Fruit fly (Drosophila melanogaster) whole organism, embryonic: ENCODE data around the gene CG11672.

Experiments
- Atf-2 ChIP-seq: fragments of 200-800 bp; sonication (Bioruptor generic); optimal IDR thresholded peaks from 2 replicates; lab custom pipeline; 2016; ENCODE audit warnings: missing biosample characterization, missing genetic modification characterization
- CG10274 ChIP-seq: fragments of 200-800 bp; sonication (Bioruptor generic); optimal IDR thresholded peaks from 3 replicates; lab custom pipeline; 2017; ENCODE audit warnings: missing biosample characterization, mild to moderate bottlenecking, missing genetic modification characterization
- CG10654 ChIP-seq: fragments of 200-800 bp; sonication (Bioruptor generic); optimal IDR thresholded peaks from 2 replicates; lab custom pipeline; 2016; ENCODE audit warnings: missing biosample characterization, missing genetic modification characterization
- CG12104 ChIP-seq: fragments of 200-800 bp; sonication (Bioruptor generic); optimal IDR thresholded peaks from 3 replicates; lab custom pipeline; 2016; ENCODE audit warnings: missing biosample characterization, missing genetic modification characterization
- CG12236 ChIP-seq: fragments of 200-800 bp; sonication (Bioruptor generic); optimal IDR thresholded peaks from 2 replicates; lab custom pipeline; 2016; ENCODE audit warnings: missing biosample characterization, missing genetic modification characterization
- CG13424 ChIP-seq: fragments of 200-800 bp; sonication (Bioruptor generic); optimal IDR thresholded peaks from 2 replicates; lab custom pipeline; 2019; ENCODE audit warnings: missing biosample characterization, mild to moderate bottlenecking, missing genetic modification characterization, moderate library complexity
- CG15514 ChIP-seq: fragments of 200-800 bp; sonication (Bioruptor generic); optimal IDR thresholded peaks from 3 replicates; lab custom pipeline; 2017; ENCODE audit warnings: missing biosample characterization, missing genetic modification characterization, mild to moderate bottlenecking, moderate library complexity, missing genetic modification reagents
- CG17829 ChIP-seq: fragments of 200-800 bp; optimal IDR thresholded peaks from 2 replicates; lab custom pipeline; 2019; ENCODE audit warnings: missing biosample characterization, mild to moderate bottlenecking, missing genetic modification characterization, moderate library complexity
- CG2678 ChIP-seq: fragments of 200-800 bp; sonication (Bioruptor generic); optimal IDR thresholded peaks from 3 replicates; lab custom pipeline; 2019; ENCODE audit warnings: missing biosample characterization, mild to moderate bottlenecking, missing genetic modification characterization, moderate library complexity
- CG31388 ChIP-seq: fragments of 200-800 bp; sonication (Bioruptor generic); optimal IDR thresholded peaks from 2 replicates; lab custom pipeline; 2016; ENCODE audit warnings: missing biosample characterization, missing genetic modification characterization
- CG3163 ChIP-seq: fragments of 200-800 bp; sonication (Bioruptor generic); optimal IDR thresholded peaks from 3 replicates; lab custom pipeline; 2016; ENCODE audit warnings: missing biosample characterization, missing genetic modification characterization
- CG34376 ChIP-seq: fragments of 200-800 bp; sonication (Bioruptor generic); optimal IDR thresholded peaks from 2 replicates; lab custom pipeline; 2018; ENCODE audit warnings: missing biosample characterization, mild to moderate bottlenecking, missing genetic modification characterization
- CG5180 ChIP-seq: fragments of 200-800 bp; sonication (Bioruptor generic); optimal IDR thresholded peaks from 3 replicates; lab custom pipeline; 2017; ENCODE audit warnings: missing biosample characterization, missing genetic modification characterization, mild to moderate bottlenecking, moderate library complexity, missing genetic modification reagents
- CG6254 ChIP-seq: fragments of 200-800 bp; sonication (Bioruptor generic); optimal IDR thresholded peaks from 3 replicates; lab custom pipeline; 2017; ENCODE audit warnings: mild to moderate bottlenecking, missing biosample characterization, missing genetic modification reagents, missing genetic modification characterization
- CG9797 ChIP-seq: fragments of 200-800 bp; sonication (Bioruptor generic); optimal IDR thresholded peaks from 3 replicates; lab custom pipeline; 2018; ENCODE audit warnings: missing biosample characterization, mild to moderate bottlenecking, missing genetic modification characterization
- Doc3 ChIP-seq: fragments of 200-800 bp; sonication (Bioruptor generic); IDR thresholded peaks from 3 replicates; pipeline ENCODE4 v1.3.6; 2022; ENCODE audit warnings: missing biosample characterization, missing genetic modification characterization; ENCODE audit not compliant: partially characterized antibody
- Dp ChIP-seq: fragments of 200-800 bp; sonication (Bioruptor generic); optimal IDR thresholded peaks from 2 replicates; lab custom pipeline; 2018; ENCODE audit warnings: missing biosample characterization, mild to moderate bottlenecking, missing genetic modification characterization, moderate library complexity
- GATAe ChIP-seq: fragments of 200-800 bp; sonication (Bioruptor generic); conservative IDR thresholded peaks from 2 replicates; pipeline ENCODE4 v1.3.6; 2022; ENCODE audit warnings: missing biosample characterization, missing genetic modification characterization
- HLH3B ChIP-seq: fragments of 200-800 bp; sonication (Bioruptor generic); IDR thresholded peaks from 2 replicates; pipeline ENCODE4 v1.3.6; 2022; ENCODE audit warnings: missing biosample characterization, missing genetic modification characterization
- HmgD ChIP-seq: fragments of 200-800 bp; sonication (Bioruptor generic); optimal IDR thresholded peaks from 3 replicates; lab custom pipeline; 2016; ENCODE audit warnings: missing biosample characterization, missing genetic modification characterization
- Lhr ChIP-seq: fragments of 200-800 bp; sonication (Bioruptor generic); optimal IDR thresholded peaks from 3 replicates; lab custom pipeline; 2017; ENCODE audit warnings: mild to moderate bottlenecking, missing biosample characterization, missing genetic modification reagents, missing genetic modification characterization
- Myb ChIP-seq: fragments of 200-800 bp; sonication (Bioruptor generic); optimal IDR thresholded peaks from 2 replicates; lab custom pipeline; 2016; ENCODE audit warnings: missing biosample characterization, missing genetic modification characterization
- Opbp ChIP-seq: fragments of 200-800 bp; sonication (Bioruptor generic); IDR thresholded peaks from 3 replicates; pipeline ENCODE4 v1.3.6; 2022; ENCODE audit warnings: missing biosample characterization, missing genetic modification characterization; ENCODE audit not compliant: partially characterized antibody
- Tbp ChIP-seq: fragments of >200 bp; optimal IDR thresholded peaks from 2 replicates; lab custom pipeline; 2018; ENCODE audit warnings: missing biosample characterization, missing genetic modification characterization
- YL-1 ChIP-seq: fragments of 200-800 bp; sonication (Bioruptor generic); optimal IDR thresholded peaks from 3 replicates; lab custom pipeline; 2017; ENCODE audit warnings: missing biosample characterization, mild to moderate bottlenecking, missing genetic modification characterization
- amos ChIP-seq: fragments of 200-800 bp; sonication (Bioruptor generic); IDR thresholded peaks from 2 replicates; pipeline ENCODE4 v1.3.6; 2022; ENCODE audit warnings: missing biosample characterization, missing genetic modification characterization; ENCODE audit not compliant: partially characterized antibody
- eve ChIP-seq, 2 experiments: fragments of >200 bp; optimal IDR thresholded peaks; 2 replicates each; lab custom pipeline; 2017; ENCODE audit warnings: missing biosample characterization in 2 of 2, missing genetic modification characterization in 2 of 2
- ewg ChIP-seq: fragments of 200-800 bp; sonication (Bioruptor generic); optimal IDR thresholded peaks from 3 replicates; lab custom pipeline; 2017; ENCODE audit warnings: mild to moderate bottlenecking, missing biosample characterization, missing genetic modification reagents, missing genetic modification characterization
- exex ChIP-seq: fragments of 200-800 bp; sonication (Bioruptor generic); optimal IDR thresholded peaks from 4 replicates; lab custom pipeline; 2018; ENCODE audit warnings: missing biosample characterization, mild to moderate bottlenecking, missing genetic modification characterization, moderate library complexity
- gcm2 ChIP-seq: fragments of 200-800 bp; sonication (Bioruptor generic); optimal IDR thresholded peaks from 2 replicates; lab custom pipeline; 2016; ENCODE audit warnings: missing biosample characterization, missing genetic modification characterization
- nerfin-2 ChIP-seq: fragments of 200-800 bp; sonication (Bioruptor generic); IDR thresholded peaks from 2 replicates; pipeline ENCODE4 v1.3.6; 2022; ENCODE audit warnings: missing biosample characterization, missing genetic modification characterization; ENCODE audit not compliant: partially characterized antibody
- org-1 ChIP-seq: fragments of 200-800 bp; sonication (Bioruptor generic); optimal IDR thresholded peaks from 2 replicates; lab custom pipeline; 2017; ENCODE audit warnings: missing biosample characterization, missing genetic modification characterization
- row ChIP-seq: fragments of 200-800 bp; sonication (Bioruptor generic); IDR thresholded peaks from 3 replicates; pipeline ENCODE4 v1.3.6; 2022; ENCODE audit warnings: missing biosample characterization, missing genetic modification characterization
- sens ChIP-seq: fragments of 200-800 bp; sonication (Bioruptor generic); peaks from one replicate; lab custom pipeline; 2016; ENCODE audit warnings: missing biosample characterization, missing genetic modification characterization
- sqz ChIP-seq: fragments of 200-800 bp; sonication (Bioruptor generic); optimal IDR thresholded peaks from 3 replicates; lab custom pipeline; 2018; ENCODE audit warnings: missing biosample characterization, mild to moderate bottlenecking, missing genetic modification characterization
- ttk ChIP-seq: fragments of 200-800 bp; sonication (Bioruptor generic); IDR thresholded peaks from 2 replicates; pipeline ENCODE4 v2.1.2; 2022; ENCODE audit warnings: missing biosample characterization, missing genetic modification characterization
- zen2 ChIP-seq: fragments of 200-800 bp; sonication (Bioruptor generic); IDR thresholded peaks from 3 replicates; pipeline ENCODE4 v1.3.6; 2022; ENCODE audit warnings: missing biosample characterization, missing genetic modification characterization; ENCODE audit not compliant: partially characterized antibody

The CG11672 gene

DNA sequence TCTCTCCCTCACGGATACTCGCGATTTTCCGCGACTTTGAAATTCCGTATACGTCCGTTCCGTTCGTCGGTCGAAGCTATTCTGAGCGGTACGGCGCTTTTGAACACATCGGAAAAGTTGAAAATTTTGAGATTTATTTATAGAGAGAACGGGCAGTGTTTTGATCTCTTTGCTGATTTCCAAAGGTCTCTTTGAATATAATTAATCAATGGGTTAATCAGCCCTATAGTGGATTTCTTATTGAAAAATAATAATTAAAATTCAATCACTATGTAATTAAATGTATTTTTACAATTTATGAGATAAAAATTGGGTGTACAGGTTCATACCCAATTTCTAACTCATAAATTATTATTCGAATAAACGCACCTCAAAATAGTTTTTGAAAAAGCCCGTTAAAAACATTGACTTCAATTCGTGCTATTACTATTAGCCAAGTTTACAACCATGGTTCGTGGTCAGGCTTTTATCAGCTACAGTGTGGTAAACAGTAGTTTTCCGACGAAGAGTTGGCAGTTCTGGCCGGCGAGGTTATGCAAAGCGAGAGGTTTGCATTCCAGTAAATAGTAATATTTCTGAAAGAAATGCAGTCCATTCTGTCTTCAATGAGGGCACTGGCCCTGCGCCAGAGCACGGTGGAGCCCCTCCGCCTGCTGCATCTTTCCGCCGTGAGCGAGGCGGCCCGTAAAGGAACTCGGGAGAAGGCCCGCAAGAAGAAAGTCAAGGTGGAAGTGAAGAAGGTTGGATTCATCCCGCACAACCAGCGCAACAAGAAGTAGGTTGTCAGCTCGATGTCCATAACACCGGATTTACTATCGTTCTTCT lies 10.8 kb upstream of the CG11672 start, which contains the start of the genes CG9626 and mRpL1 (continued):
- TF ChIP-seq CG3163 (GFP tag; lab: Kevin White, UChicago), result peak; percentile 54
- TF ChIP-seq YL-1 (GFP tag; lab: Kevin White, UChicago), result peak; percentile 79
- peak; percentile 86 for TF ChIP-seq Lhr (GFP tag; lab: Kevin White, UChicago)
- TF ChIP-seq Opbp (GFP tag; lab: Robert Waterston, UW), result peak; percentile 63; the same call in 2 of the 3 replicates
- TF ChIP-seq Doc3 (GFP tag; lab: Robert Waterston, UW), result no peak
- TF ChIP-seq HmgD (GFP tag; lab: Kevin White, UChicago), result peak; percentile 43
- TF ChIP-seq CG9797 (GFP tag; lab: Kevin White, UChicago), result peak; percentile 47
- TF ChIP-seq CG12104, result no peak
- no peak for TF ChIP-seq row (GFP tag; lab: Robert Waterston, UW)
- TF ChIP-seq CG13424 (tag; lab: Kevin White, UChicago), result no peak
- TF ChIP-seq ewg (GFP tag; lab: Kevin White, UChicago), result no peak
- peak; percentile 99 for TF ChIP-seq Myb (GFP tag; lab: Kevin White, UChicago)
- no peak for TF ChIP-seq gcm2 (GFP tag; lab: Kevin White, UChicago)
- TF ChIP-seq amos (GFP tag; lab: Robert Waterston, UW), result peak; percentile 35; the same call in 1 of the 2 replicates
- TF ChIP-seq CG15514 (GFP tag; lab: Kevin White, UChicago), result peak; percentile 87

dm6 chr3R:8292034-8292433 lies 1.7 kb upstream of the CG11672 start, which contains the start of gene CG31463:
TSS of gene CG31463 (plus strand) at chr3R:8292335.
- TF ChIP-seq nerfin-2 (no peak), Dp (GFP tag; lab: Kevin White, UChicago) (no peak), sqz (GFP tag; lab: Kevin White, UChicago) (no peak), CG2678 (tag; lab: Kevin White, UChicago) (no peak), ttk (GFP tag; lab: Robert Waterston, UW) (no peak), CG5180 (no peak), Atf-2 (GFP tag; lab: Kevin White, UChicago) (no peak), Tbp (GFP tag; lab: Kevin White, UChicago) (no peak), CG15514 (GFP tag; lab: Kevin White, UChicago) (no peak), org-1 (no peak), GATAe (0 out of 2 replicates have a peak, but pooled peaks have one; percentile 11), CG10654 (no peak), CG12236 (GFP tag; lab: Kevin White, UChicago) (no peak), exex (tag; lab: Kevin White, UChicago) (peak; percentile 81), CG6254 (GFP tag; lab: Kevin White, UChicago) (no peak), CG31388 (no peak), CG10274 (GFP tag; lab: Kevin White, UChicago) (no peak), HLH3B (GFP tag; lab: Robert Waterston, UW) (no peak), CG34376 (GFP tag; lab: Kevin White, UChicago) (peak; percentile 61), eve (GFP tag; optimal IDR thresholded peaks at IDR 0.05; lab: Kevin White, UChicago) (no peak)

DNA sequence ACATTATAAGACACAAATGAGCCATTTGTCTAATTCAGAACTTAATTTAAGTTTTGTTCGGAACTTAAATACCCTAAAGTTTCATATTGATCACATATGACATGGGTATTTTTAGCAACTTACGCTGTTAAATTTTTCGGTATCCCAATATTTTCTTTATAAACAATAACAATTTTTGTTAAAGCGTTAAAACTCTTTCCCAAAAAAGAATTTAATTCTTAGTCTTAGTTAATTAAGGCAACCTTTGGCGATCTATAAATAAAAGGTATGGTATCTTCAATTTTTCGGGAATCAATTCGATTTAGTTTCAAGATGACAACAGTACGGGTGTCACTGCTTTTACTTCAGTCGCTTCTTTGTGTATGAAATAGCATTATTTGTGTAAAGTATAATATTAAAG lies 562 bp upstream of the CG11672 start, which contains the start of gene CG31464:
Gene CG31464 (plus strand): TSS at position 301 of the 400 bp plus-strand sequence.
- TF ChIP-seq sens (GFP tag; lab: Kevin White, UChicago) (peak; percentile 33), zen2 (GFP tag; lab: Robert Waterston, UW) (no peak), CG17829 (tag; lab: Kevin White, UChicago) (no peak)
